Worm (Caenorhabditis elegans) whole organism, young adult: Measurements from ENCODE around the gene C32D5.8.

Source experiments
- B0019.2 ChIP-seq: fragments of 200-800 bp; sonication (Bioruptor generic); conservative IDR thresholded peaks from 2 replicates; pipeline ENCODE4 v1.3.6; 2022; ENCODE audit warnings: missing genetic modification reagents, missing genetic modification characterization, missing compliant biosample characterization
- C17E4.6 ChIP-seq: fragments of 200-800 bp; sonication (Bioruptor generic); IDR thresholded peaks from 2 replicates; pipeline ENCODE4 v1.3.6; 2022; ENCODE audit warnings: missing genetic modification reagents, missing genetic modification characterization, missing compliant biosample characterization
- F10E7.11 ChIP-seq: sonication (generic microtip); optimal IDR thresholded peaks from 2 replicates; lab custom pipeline; 2017; ENCODE audit warnings: mild to moderate bottlenecking, missing genetic modification characterization, moderate library complexity, missing compliant biosample characterization
- F23B12.7 ChIP-seq: sonication (generic microtip); optimal IDR thresholded peaks from 2 replicates; lab custom pipeline; 2017; ENCODE audit warnings: missing genetic modification characterization, mild to moderate bottlenecking, missing compliant biosample characterization, antibody characterized with exemption, moderate library complexity; ENCODE audit not compliant: insufficient read depth
- F33H1.4 ChIP-seq: fragments of 200-800 bp; sonication (Bioruptor generic); IDR thresholded peaks from 2 replicates; pipeline ENCODE4 v1.3.6; 2022; ENCODE audit warnings: missing genetic modification reagents, missing genetic modification characterization, missing compliant biosample characterization
- F37B4.10 ChIP-seq: fragments of 200-800 bp; sonication (Bioruptor generic); IDR thresholded peaks from 2 replicates; pipeline ENCODE4 v1.3.6; 2022; ENCODE audit warnings: missing genetic modification characterization, missing compliant biosample characterization
- F39B2.1 ChIP-seq: fragments of 200-800 bp; sonication (Bioruptor generic); IDR thresholded peaks from 2 replicates; pipeline ENCODE4 v1.3.6; 2022; ENCODE audit warnings: missing genetic modification reagents, missing genetic modification characterization, missing compliant biosample characterization
- F55B11.4 ChIP-seq: sonication (generic microtip); optimal IDR thresholded peaks from 2 replicates; lab custom pipeline; 2016; ENCODE audit warnings: missing compliant biosample characterization, missing genetic modification characterization, borderline replicate concordance; ENCODE audit not compliant: insufficient read depth
- K12H6.12 ChIP-seq: fragments of 200-800 bp; sonication (Bioruptor generic); optimal IDR thresholded peaks from 2 replicates; lab custom pipeline; 2018; ENCODE audit warnings: mild to moderate bottlenecking, missing genetic modification characterization, missing compliant biosample characterization
- T26A5.8 ChIP-seq: sonication (generic microtip); optimal IDR thresholded peaks from 2 replicates; lab custom pipeline; 2016; ENCODE audit warnings: missing genetic modification characterization, missing compliant biosample characterization
- Y79H2A.3 ChIP-seq: fragments of 200-800 bp; sonication (Bioruptor generic); conservative IDR thresholded peaks from 2 replicates; pipeline ENCODE4 v1.3.6; 2022; ENCODE audit warnings: missing genetic modification reagents, missing genetic modification characterization, missing compliant biosample characterization
- akir-1 ChIP-seq: fragments of 200-800 bp; sonication (Bioruptor generic); optimal IDR thresholded peaks from 2 replicates; lab custom pipeline; 2018; ENCODE audit warnings: mild to moderate bottlenecking, missing genetic modification characterization, moderate library complexity, missing compliant biosample characterization
- aptf-3 ChIP-seq: fragments of 200-800 bp; sonication (Bioruptor generic); IDR thresholded peaks from 2 replicates; pipeline ENCODE4 v1.3.6; 2022; ENCODE audit warnings: missing genetic modification characterization, missing compliant biosample characterization
- attf-6 ChIP-seq: fragments of 200-800 bp; sonication (Bioruptor generic); IDR thresholded peaks from 2 replicates; pipeline ENCODE4 v1.3.6; 2022; ENCODE audit warnings: missing genetic modification reagents, missing genetic modification characterization, missing compliant biosample characterization
- ccch-3 ChIP-seq: fragments of 200-800 bp; sonication (Bioruptor generic); optimal IDR thresholded peaks from 2 replicates; lab custom pipeline; 2018; ENCODE audit warnings: mild to moderate bottlenecking, missing genetic modification characterization, missing compliant biosample characterization
- cebp-1 ChIP-seq, 2 experiments: fragments of 200-800 bp in 1 of 2; sonication (Bioruptor generic) in 1 of 2; sonication (generic microtip) in 1 of 2; IDR thresholded peaks in 1 of 2; optimal IDR thresholded peaks in 1 of 2; 2 replicates each; pipeline versions ENCODE4 v1.3.6 to Lab custom; 2017 to 2022; ENCODE audit warnings: missing compliant biosample characterization in 2 of 2, missing genetic modification characterization in 2 of 2, mild to moderate bottlenecking in 1 of 2, missing genetic modification reagents in 1 of 2, moderate library complexity in 1 of 2
- ceh-100 ChIP-seq: fragments of 200-800 bp; sonication (Bioruptor generic); IDR thresholded peaks from 2 replicates; pipeline ENCODE4 v1.3.6; 2022; ENCODE audit warnings: missing genetic modification reagents, missing genetic modification characterization, missing compliant biosample characterization
- ceh-58 ChIP-seq: fragments of 200-800 bp; sonication (Bioruptor generic); IDR thresholded peaks from 2 replicates; pipeline ENCODE4 v1.3.6; 2022; ENCODE audit warnings: missing genetic modification characterization, missing compliant biosample characterization
- ceh-79 ChIP-seq: sonication (generic microtip); optimal IDR thresholded peaks from 2 replicates; lab custom pipeline; 2017; ENCODE audit warnings: mild to moderate bottlenecking, missing genetic modification characterization, missing compliant biosample characterization
- chd-7 ChIP-seq: sonication (generic microtip); optimal IDR thresholded peaks from 2 replicates; lab custom pipeline; 2016; ENCODE audit warnings: mild to moderate bottlenecking, missing genetic modification characterization, moderate library complexity, missing compliant biosample characterization
- dox-1 ChIP-seq: fragments of 200-800 bp; sonication (Bioruptor generic); IDR thresholded peaks from 2 replicates; pipeline ENCODE4 v1.3.6; 2022; ENCODE audit warnings: missing genetic modification reagents, missing genetic modification characterization, missing compliant biosample characterization
- dpff-1 ChIP-seq: sonication (generic microtip); optimal IDR thresholded peaks from 2 replicates; lab custom pipeline; 2017; ENCODE audit warnings: mild to moderate bottlenecking, missing genetic modification characterization, missing compliant biosample characterization
- egl-44 ChIP-seq: fragments of 200-800 bp; sonication (Bioruptor generic); IDR thresholded peaks from 2 replicates; pipeline ENCODE4 v1.3.6; 2022; ENCODE audit warnings: missing genetic modification reagents, missing genetic modification characterization, missing compliant biosample characterization
- hlh-12 ChIP-seq: sonication (generic microtip); optimal IDR thresholded peaks from 2 replicates; lab custom pipeline; 2016; ENCODE audit warnings: missing genetic modification characterization, missing compliant biosample characterization
- hlh-26 ChIP-seq: fragments of 200-800 bp; sonication (Bioruptor generic); conservative IDR thresholded peaks from 2 replicates; pipeline ENCODE4 v1.3.6; 2022; ENCODE audit warnings: missing genetic modification reagents, missing genetic modification characterization, missing compliant biosample characterization
- hrde-1 ChIP-seq: sonication (generic microtip); optimal IDR thresholded peaks from 2 replicates; lab custom pipeline; 2016; ENCODE audit warnings: missing genetic modification characterization, mild to moderate bottlenecking, missing compliant biosample characterization, moderate library complexity, missing genotype, missing genetic modification reagents, borderline replicate concordance
- lag-1 ChIP-seq: fragments of 200-800 bp; sonication (Bioruptor generic); IDR thresholded peaks from 2 replicates; pipeline ENCODE4 v1.3.6; 2022; ENCODE audit warnings: missing genetic modification reagents, missing genetic modification characterization, missing compliant biosample characterization
- let-526 ChIP-seq: fragments of 200-800 bp; sonication (Bioruptor generic); IDR thresholded peaks from 2 replicates; pipeline ENCODE4 v1.3.6; 2022; ENCODE audit warnings: missing genetic modification reagents, missing genetic modification characterization, missing compliant biosample characterization
- lin-35 ChIP-seq, 3 experiments: fragments of 150-350 bp in 2 of 3; sonication (generic microtip) in 1 of 3; optimal IDR thresholded peaks; 2 replicates each; lab custom pipeline; 2014 to 2018; ENCODE audit warnings: missing biosample characterization in 3 of 3, missing genetic modification characterization in 3 of 3, missing genetic modification reagents in 3 of 3
- lin-54 ChIP-seq: fragments of 200-800 bp; sonication (Bioruptor generic); optimal IDR thresholded peaks from 2 replicates; lab custom pipeline; 2018; ENCODE audit warnings: mild to moderate bottlenecking, missing genetic modification characterization, missing compliant biosample characterization
- lir-1 ChIP-seq: fragments of 200-800 bp; sonication (Bioruptor generic); conservative IDR thresholded peaks from 2 replicates; pipeline ENCODE4 v1.3.6; 2022; ENCODE audit warnings: missing genetic modification reagents, missing genetic modification characterization, missing compliant biosample characterization
- lsl-1 ChIP-seq: fragments of 200-800 bp; sonication (Bioruptor generic); optimal IDR thresholded peaks from 2 replicates; lab custom pipeline; 2018; ENCODE audit warnings: mild to moderate bottlenecking, missing genetic modification characterization, moderate library complexity, missing compliant biosample characterization
- madf-6 ChIP-seq: fragments of 200-800 bp; sonication (Bioruptor generic); IDR thresholded peaks from 2 replicates; pipeline ENCODE4 v1.3.6; 2022; ENCODE audit warnings: missing genetic modification reagents, missing genetic modification characterization, missing compliant biosample characterization
- mcd-1 ChIP-seq: fragments of 200-800 bp; sonication (Bioruptor generic); IDR thresholded peaks from 2 replicates; pipeline ENCODE4 v1.3.6; 2022; ENCODE audit warnings: missing genetic modification reagents, missing genetic modification characterization, missing compliant biosample characterization
- mel-28 ChIP-seq: sonication (generic microtip); optimal IDR thresholded peaks from 2 replicates; lab custom pipeline; 2016; ENCODE audit warnings: borderline replicate concordance, mild to moderate bottlenecking, missing genetic modification characterization, missing compliant biosample characterization
- mes-4 ChIP-seq: sonication (generic microtip); optimal IDR thresholded peaks from 2 replicates; lab custom pipeline; 2016; ENCODE audit warnings: missing genotype, missing genetic modification characterization, missing compliant biosample characterization
- nfyb-1 ChIP-seq: fragments of 200-800 bp; sonication (Bioruptor generic); IDR thresholded peaks from 2 replicates; pipeline ENCODE4 v1.3.6; 2022; ENCODE audit warnings: missing genetic modification reagents, missing genetic modification characterization, missing compliant biosample characterization
- nhr-27 ChIP-seq: fragments of 200-800 bp; sonication (Bioruptor generic); optimal IDR thresholded peaks from 2 replicates; lab custom pipeline; 2018; ENCODE audit warnings: mild to moderate bottlenecking, missing genetic modification characterization, moderate library complexity, missing compliant biosample characterization
- nhr-80 ChIP-seq: sonication (generic microtip); optimal IDR thresholded peaks from 2 replicates; lab custom pipeline; 2016; ENCODE audit warnings: missing genetic modification characterization, missing compliant biosample characterization
- rcor-1 ChIP-seq: fragments of 200-800 bp; sonication (Bioruptor generic); IDR thresholded peaks from 2 replicates; pipeline ENCODE4 v1.3.6; 2022; ENCODE audit warnings: missing genetic modification reagents, missing genetic modification characterization, missing compliant biosample characterization
- rpc-1 ChIP-seq, 2 experiments: fragments of 150-350 bp in 1 of 2; sonication (generic microtip) in 1 of 2; optimal IDR thresholded peaks; 2 replicates each; lab custom pipeline; 2014 to 2018; ENCODE audit warnings: missing biosample characterization in 1 of 2, missing genetic modification characterization in 1 of 2, missing genetic modification reagents in 1 of 2, missing genotype in 1 of 2
- sea-2 ChIP-seq: fragments of 200-800 bp; sonication (Bioruptor generic); IDR thresholded peaks from 2 replicates; pipeline ENCODE4 v1.3.6; 2022; ENCODE audit warnings: missing genetic modification characterization, missing compliant biosample characterization
- snpc-3.4 ChIP-seq: sonication (generic microtip); optimal IDR thresholded peaks from 2 replicates; lab custom pipeline; 2017; ENCODE audit warnings: missing genetic modification characterization, mild to moderate bottlenecking, missing compliant biosample characterization, antibody characterized with exemption, moderate library complexity, missing genotype, missing genetic modification reagents
- xnd-1 ChIP-seq: sonication (generic microtip); optimal IDR thresholded peaks from 2 replicates; lab custom pipeline; 2016; ENCODE audit warnings: missing genotype, missing genetic modification reagents, missing genetic modification characterization, missing compliant biosample characterization
- zfh-2 ChIP-seq: fragments of 200-800 bp; sonication (Bioruptor generic); conservative IDR thresholded peaks from 2 replicates; pipeline ENCODE4 v1.3.6; 2022; ENCODE audit warnings: missing genetic modification reagents, missing genetic modification characterization, missing compliant biosample characterization
- zim-3 ChIP-seq: sonication (generic microtip); optimal IDR thresholded peaks from 2 replicates; lab custom pipeline; 2017; ENCODE audit warnings: mild to moderate bottlenecking, missing genetic modification characterization, moderate library complexity, missing compliant biosample characterization
- ztf-25 ChIP-seq: fragments of 200-800 bp; sonication (Bioruptor generic); IDR thresholded peaks from 2 replicates; pipeline ENCODE4 v1.3.6; 2022; ENCODE audit warnings: missing genetic modification reagents, missing genetic modification characterization, missing compliant biosample characterization
- ztf-3 ChIP-seq: fragments of 200-800 bp; sonication (Bioruptor generic); optimal IDR thresholded peaks from 2 replicates; lab custom pipeline; 2018; ENCODE audit warnings: mild to moderate bottlenecking, missing genetic modification characterization, missing compliant biosample characterization

Gene C32D5.8

DNA sequence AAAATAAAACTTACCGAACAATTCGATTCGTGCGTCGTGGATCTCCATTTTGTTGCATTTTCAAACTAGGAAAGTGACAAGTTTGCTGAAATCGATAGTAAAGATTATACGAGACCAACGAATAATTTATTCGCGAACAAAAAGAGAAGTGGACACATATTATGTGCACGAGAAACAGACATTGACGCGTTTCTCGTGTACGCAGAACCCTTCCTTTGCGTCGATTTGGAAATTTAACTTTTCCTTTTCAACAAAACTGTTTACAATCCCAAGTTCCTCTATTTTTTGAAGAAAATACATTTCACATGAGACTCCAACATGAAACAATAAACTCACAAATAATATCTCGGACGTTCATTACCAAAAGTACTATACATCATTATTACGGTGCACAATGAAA lies 15.1 kb upstream of the C32D5.8 start, which contains the start of gene K10B2.4 (continued):
- TF ChIP-seq K12H6.12 (tag; lab: Kevin White, UChicago): no peak
- peak; percentile 53 for TF ChIP-seq hrde-1 (tag; lab: Kevin White, UChicago)
- no peak for TF ChIP-seq egl-44 (GFP tag; lab: Robert Waterston, UW)
- TF ChIP-seq C17E4.6: no peak
- no peak for TF ChIP-seq chd-7 (tag; lab: Kevin White, UChicago)
- TF ChIP-seq mes-4 (tag; lab: Kevin White, UChicago): no peak
- no peak for TF ChIP-seq ztf-25
- TF ChIP-seq F39B2.1 (GFP tag; lab: Robert Waterston, UW): no peak
- peak; percentile 61 for TF ChIP-seq nhr-80 (tag; lab: Kevin White, UChicago)
- TF ChIP-seq B0019.2 (GFP tag; lab: Robert Waterston, UW): no peak
- TF ChIP-seq nhr-27 (tag; lab: Kevin White, UChicago): no peak
- TF ChIP-seq ceh-79: no peak
- no peak for TF ChIP-seq mel-28 (tag; lab: Kevin White, UChicago)
- peak; percentile 7 for TF ChIP-seq lsl-1 (GFP tag; lab: Kevin White, UChicago)
- peak; percentile 12 for TF ChIP-seq akir-1 (GFP tag; lab: Kevin White, UChicago)
- TF ChIP-seq zfh-2 (GFP tag; lab: Robert Waterston, UW): no peak
- peak; percentile 64 for TF ChIP-seq dox-1 (GFP tag; lab: Robert Waterston, UW)
- no peak for TF ChIP-seq F10E7.11
- TF ChIP-seq ceh-58 (GFP tag; lab: Robert Waterston, UW): no peak
- peak in 1 of 3 experiments; percentile 47 for TF ChIP-seq lin-35 (GFP tag; optimal IDR thresholded peaks at IDR 0.05; lab: Kevin White, UChicago)
- TF ChIP-seq ceh-100: peak; percentile 34; the same call in 1 of the 2 replicates
- no peak for TF ChIP-seq snpc-3.4 (tag; lab: Kevin White, UChicago)
- TF ChIP-seq rpc-1 (optimal IDR thresholded peaks at IDR 0.05; lab: Kevin White, UChicago): no peak
- no peak for TF ChIP-seq rpc-1 (tag; optimal IDR thresholded peaks at IDR 0.05; lab: Kevin White, UChicago)
- no peak for TF ChIP-seq attf-6 (GFP tag; lab: Robert Waterston, UW)
- TF ChIP-seq lin-54 (GFP tag; lab: Kevin White, UChicago): peak; percentile 62
- TF ChIP-seq let-526 (GFP tag; lab: Robert Waterston, UW): peak; percentile 22; the same call in 1 of the 2 replicates
- no peak for TF ChIP-seq hlh-12 (tag; lab: Kevin White, UChicago)
- no peak for TF ChIP-seq sea-2 (GFP tag; lab: Robert Waterston, UW)
- peak; percentile 59; the same call in 1 of the 2 replicates for TF ChIP-seq mcd-1 (GFP tag; lab: Robert Waterston, UW)
- no peak for TF ChIP-seq Y79H2A.3 (GFP tag; lab: Robert Waterston, UW)
- no peak for TF ChIP-seq zim-3 (tag; lab: Kevin White, UChicago)
- no peak for TF ChIP-seq aptf-3 (GFP tag; lab: Robert Waterston, UW)
- TF ChIP-seq lag-1 (GFP tag; lab: Robert Waterston, UW): no peak
- TF ChIP-seq F33H1.4 (GFP tag; lab: Robert Waterston, UW): no peak
- TF ChIP-seq F55B11.4 (tag; lab: Kevin White, UChicago): no peak
- peak; percentile 50 for TF ChIP-seq madf-6 (GFP tag; lab: Robert Waterston, UW)
- no peak for TF ChIP-seq cebp-1 (GFP tag; IDR thresholded peaks at IDR 0.05; lab: Robert Waterston, UW)
- TF ChIP-seq cebp-1 (tag; optimal IDR thresholded peaks at IDR 0.05; lab: Kevin White, UChicago): peak; percentile 47
- TF ChIP-seq ztf-3 (GFP tag; lab: Kevin White, UChicago): no peak
- no peak for TF ChIP-seq lir-1 (GFP tag; lab: Robert Waterston, UW)
- TF ChIP-seq F37B4.10 (GFP tag; lab: Robert Waterston, UW): no peak
- no peak for TF ChIP-seq hlh-26
- peak; percentile 57; the same call in 1 of the 2 replicates for TF ChIP-seq nfyb-1 (GFP tag; lab: Robert Waterston, UW)
- no peak for TF ChIP-seq ccch-3 (GFP tag; lab: Kevin White, UChicago)
- TF ChIP-seq xnd-1: no peak
- peak; percentile 43; the same call in 1 of the 2 replicates for TF ChIP-seq rcor-1 (GFP tag; lab: Robert Waterston, UW)
- TF ChIP-seq T26A5.8 (tag; lab: Kevin White, UChicago): no peak
- peak; percentile 80 for TF ChIP-seq F23B12.7 (tag; lab: Kevin White, UChicago)
- no peak for TF ChIP-seq dpff-1 (tag; lab: Kevin White, UChicago)
